Worm (Caenorhabditis elegans) whole organism, dauer: Measurements from ENCODE around the gene ptp-3.

Experiments used
- unc-62 ChIP-seq: sonication (generic microtip); optimal IDR thresholded peaks from 2 replicates; lab custom pipeline; 2017; ENCODE audit warnings: missing biosample characterization, missing genetic modification reagents, missing genetic modification characterization

Gene ptp-3

DNA sequence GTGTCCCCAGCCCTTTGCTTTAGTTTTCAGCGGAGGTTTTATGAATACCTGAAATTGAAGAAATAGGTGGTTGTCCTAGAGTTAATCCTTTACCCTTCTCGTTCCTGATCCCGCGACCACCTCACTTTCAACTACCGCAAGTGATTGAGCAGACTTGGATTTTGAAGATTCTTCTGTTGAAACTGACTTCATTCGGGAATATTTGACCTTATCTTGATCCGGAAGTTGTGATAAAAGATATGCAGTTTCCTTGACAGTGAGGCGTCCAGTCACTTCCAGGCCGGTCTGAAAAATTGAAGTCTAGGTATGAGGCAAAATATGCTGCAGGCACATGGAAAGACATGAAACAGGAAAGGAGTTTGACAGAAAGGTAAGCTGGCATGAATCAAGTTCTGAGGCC, 20.2 kb upstream of the ptp-3 start:
- TF ChIP-seq unc-62 (GFP tag; lab: Kevin White, UChicago), result no peak

DNA sequence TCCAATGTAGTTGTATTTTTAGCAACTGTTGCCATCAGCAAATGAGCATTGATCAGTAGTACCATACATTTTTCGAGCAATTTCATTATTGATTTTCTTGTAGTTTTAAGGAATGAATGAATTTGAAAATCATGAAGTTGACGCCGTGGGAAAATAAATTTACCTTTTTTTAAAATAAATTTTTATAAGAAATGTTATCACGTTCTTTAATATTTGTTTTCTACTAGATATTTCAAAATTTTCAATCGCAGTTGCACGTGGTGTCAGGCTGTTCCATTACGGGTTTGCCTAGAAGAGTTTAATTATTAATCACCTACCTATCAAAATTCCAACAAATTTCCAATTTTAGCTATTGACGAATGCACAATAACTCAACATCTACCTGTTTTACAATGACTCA, 18.5 kb upstream of the ptp-3 start, which contains the start of gene R03D7.8:
TSS of gene R03D7.8 (minus strand) at position 101 of the 400 bp plus-strand sequence.
- no peak for TF ChIP-seq unc-62 (GFP tag; lab: Kevin White, UChicago)

- no peak for TF ChIP-seq unc-62 (GFP tag; lab: Kevin White, UChicago)
Observed at ce11 chrII:10959138-10959537, 16.2 kb upstream of the ptp-3 start.

- TF ChIP-seq unc-62 (GFP tag; lab: Kevin White, UChicago), result no peak
Observed at ce11 chrII:10959676-10960075, 15.7 kb upstream of the ptp-3 start.

DNA sequence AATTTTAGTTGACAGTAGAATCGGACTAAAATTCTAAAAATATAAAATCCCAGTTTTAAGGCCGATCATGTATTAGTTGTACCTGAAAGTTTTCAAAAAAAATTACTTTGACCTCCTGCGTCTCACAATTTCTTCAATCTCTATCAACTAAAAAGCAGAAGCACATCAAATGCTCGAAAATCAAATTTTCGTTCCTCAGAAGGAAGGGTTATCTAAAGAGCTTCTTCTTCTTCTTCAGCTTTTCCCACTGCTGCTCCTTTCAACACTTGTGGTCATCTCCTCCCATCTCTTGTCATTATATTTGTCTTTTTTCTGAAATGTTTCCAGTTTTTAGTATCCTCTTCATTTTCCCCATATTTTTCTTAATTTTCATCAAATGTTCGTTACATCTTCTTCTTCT, 10.6 kb upstream of the ptp-3 start:
- TF ChIP-seq unc-62 (GFP tag; lab: Kevin White, UChicago), result no peak

ce11 chrII:10970625-10971024, 4.7 kb upstream of the ptp-3 start:
- no peak for TF ChIP-seq unc-62 (GFP tag; lab: Kevin White, UChicago)

ce11 chrII:10971677-10972076, 3.7 kb upstream of the ptp-3 start:
- TF ChIP-seq unc-62 (GFP tag; lab: Kevin White, UChicago), result no peak

DNA sequence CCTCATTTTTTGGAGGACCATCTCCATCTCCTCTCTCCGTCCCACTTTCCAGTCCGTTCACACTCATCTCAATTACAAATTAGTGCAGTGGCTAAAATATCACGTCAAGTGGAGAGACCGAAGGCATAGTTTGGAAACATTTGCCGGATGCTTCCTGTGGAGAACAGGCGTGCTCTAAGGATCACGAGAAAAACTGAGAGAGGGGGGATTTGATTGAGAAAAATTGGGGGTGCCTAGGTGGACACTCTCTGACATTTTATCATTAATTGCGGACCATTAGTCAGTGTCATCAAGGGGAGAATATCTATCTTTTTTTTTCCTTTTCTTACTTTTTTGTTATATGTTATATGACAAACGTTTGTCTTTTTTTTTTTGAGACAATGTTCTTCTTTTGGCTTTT, 6.7 kb downstream of the ptp-3 start:
- no peak for TF ChIP-seq unc-62 (GFP tag; lab: Kevin White, UChicago)

ce11 chrII:10986461-10987090, 11.2 kb downstream of the ptp-3 start:
- no peak for TF ChIP-seq unc-62 (GFP tag; lab: Kevin White, UChicago)

- no peak for TF ChIP-seq unc-62 (GFP tag; lab: Kevin White, UChicago)
Observed at ce11 chrII:10988575-10988974, 13.2 kb downstream of the ptp-3 start.

- TF ChIP-seq unc-62 (GFP tag; lab: Kevin White, UChicago), result no peak
Observed at ce11 chrII:10989180-10989579, 13.8 kb downstream of the ptp-3 start.

ce11 chrII:10990592-10990991, 15.3 kb downstream of the ptp-3 start:
- no peak for TF ChIP-seq unc-62 (GFP tag; lab: Kevin White, UChicago)

DNA sequence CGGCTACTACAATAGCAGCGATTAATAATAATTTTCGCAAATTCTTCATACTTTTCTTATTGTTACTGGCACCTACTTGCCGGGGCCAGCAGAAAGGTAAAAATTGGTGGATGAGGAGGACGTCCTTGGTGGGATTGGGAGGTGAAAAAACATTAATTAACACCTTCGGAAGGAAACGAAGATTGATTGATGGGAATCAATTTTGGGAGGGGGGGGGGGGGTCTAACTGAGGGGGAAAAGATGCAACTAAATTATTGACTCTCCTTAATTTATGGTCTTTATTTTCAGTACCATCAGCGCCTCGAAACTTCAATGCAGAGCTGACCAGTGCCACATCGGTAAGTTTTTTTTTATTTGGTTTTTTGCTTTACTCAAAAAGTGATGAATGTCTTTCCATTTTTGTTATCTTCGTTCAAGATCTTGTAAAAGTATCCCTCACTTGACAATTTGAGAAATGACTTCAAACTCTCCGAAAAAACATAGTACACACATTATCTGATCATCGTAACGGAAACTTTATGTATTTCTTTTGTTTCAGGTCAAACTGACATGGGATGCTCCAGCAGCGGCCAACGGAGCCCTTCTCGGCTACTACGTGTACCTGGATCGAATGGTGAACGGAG, 18.4 kb downstream of the ptp-3 start:
- TF ChIP-seq unc-62 (GFP tag; lab: Kevin White, UChicago), result no peak

- TF ChIP-seq unc-62 (GFP tag; lab: Kevin White, UChicago), result no peak
Observed at ce11 chrII:10995600-10995999, 20.3 kb downstream of the ptp-3 start.

- TF ChIP-seq unc-62 (GFP tag; lab: Kevin White, UChicago), result no peak
Observed at ce11 chrII:10999109-10999508, 23.8 kb downstream of the ptp-3 start.

- TF ChIP-seq unc-62 (GFP tag; lab: Kevin White, UChicago), result no peak
Observed at ce11 chrII:11004381-11004780, 29.0 kb downstream of the ptp-3 start.

ce11 chrII:11010914-11011313, 35.6 kb downstream of the ptp-3 start:
- TF ChIP-seq unc-62 (GFP tag; lab: Kevin White, UChicago), result no peak
